Fruit fly (Drosophila melanogaster): ENCODE data around the gene Larp7.

DNA sequence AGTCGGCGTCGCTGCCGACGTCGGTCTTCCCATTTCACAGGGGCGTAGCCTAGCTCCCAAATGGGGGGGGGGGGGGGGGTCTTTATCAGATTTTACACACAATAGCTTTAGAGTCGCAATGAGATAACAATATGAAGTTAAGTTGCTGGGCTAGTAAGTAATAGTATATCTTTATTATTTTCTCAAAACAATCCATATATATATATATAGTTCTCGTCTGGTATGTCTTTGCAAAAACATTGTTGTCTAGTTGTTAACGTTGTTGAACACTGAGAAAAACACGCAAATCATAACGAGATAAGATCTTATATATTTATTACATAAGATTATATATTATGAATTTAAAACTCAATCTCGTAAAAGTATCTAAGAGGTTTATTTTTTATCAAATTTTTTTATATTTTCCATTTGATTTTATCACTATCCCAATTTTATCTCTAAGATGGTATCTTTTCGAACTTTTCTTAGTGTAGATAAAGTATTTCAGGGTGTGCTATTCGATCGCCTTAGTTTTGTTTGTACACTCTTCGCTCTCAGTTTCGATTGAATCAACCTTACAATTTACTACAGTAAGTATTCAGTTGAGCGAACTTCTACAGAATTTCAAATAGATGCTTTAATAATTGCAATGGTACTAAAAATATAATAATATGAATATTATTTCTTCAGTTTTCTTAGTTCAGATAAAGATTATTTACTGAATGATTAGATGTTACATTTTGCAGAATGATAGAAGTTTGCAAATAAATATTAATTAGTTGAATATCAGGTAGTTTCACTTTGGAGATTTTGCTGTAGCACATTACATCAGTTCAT, 41.5 kb upstream of the Larp7 start:
- no peak for TF ChIP-seq psq (optimal IDR thresholded peaks at IDR 0.05)
- TF ChIP-seq h (optimal IDR thresholded peaks at IDR 0.05), result no peak
- no peak for TF ChIP-seq insv (optimal IDR thresholded peaks at IDR 0.05)
- TF ChIP-seq ttk (optimal IDR thresholded peaks at IDR 0.05), result no peak
- TF ChIP-seq Myc (optimal IDR thresholded peaks at IDR 0.05), result no peak

All from Kc167 (cell line).